Fruit fly (Drosophila melanogaster): ENCODE results near the gene Ccdc39.

The Ccdc39 gene

DNA sequence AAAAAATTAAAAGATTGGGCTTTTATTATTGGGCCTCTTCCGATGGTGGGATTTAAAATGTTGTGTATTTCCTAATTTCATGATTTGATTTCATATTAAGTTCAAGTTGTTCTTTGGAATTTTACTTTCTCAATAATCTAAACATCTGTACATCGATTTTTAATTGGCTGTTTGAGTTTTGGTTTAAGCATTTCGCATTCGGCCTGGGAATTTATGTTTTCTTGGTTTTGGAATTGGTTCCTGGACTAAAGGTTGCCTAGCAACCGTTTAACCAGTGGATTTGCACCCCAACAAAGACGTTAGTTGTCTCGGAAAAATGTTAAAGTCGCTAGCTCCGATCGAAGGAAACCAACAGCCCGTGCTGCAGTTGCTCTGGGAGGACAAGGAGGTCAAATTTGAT lies 31.5 kb upstream of the Ccdc39 start, which contains the start of gene BBS5:
Gene BBS5 (plus strand): TSS at position 301 of the 400 bp plus-strand sequence.
- TF ChIP-seq CG31388 (GFP tag; optimal IDR thresholded peaks at IDR 0.05) (no peak), sr (GFP tag; IDR thresholded peaks at IDR 0.05) (no peak), Optix (GFP tag; IDR thresholded peaks at IDR 0.05) (no peak), nerfin-1 (tag; optimal IDR thresholded peaks at IDR 0.05) (no peak), CG4360 (GFP tag; IDR thresholded peaks at IDR 0.05) (no peak), jumu (GFP tag; optimal IDR thresholded peaks at IDR 0.05) (no peak), Taf1 (GFP tag; IDR thresholded peaks at IDR 0.05) (no peak), fru (optimal IDR thresholded peaks at IDR 0.05) (no peak), Mrtf (GFP tag; IDR thresholded peaks at IDR 0.05) (no peak)

DNA sequence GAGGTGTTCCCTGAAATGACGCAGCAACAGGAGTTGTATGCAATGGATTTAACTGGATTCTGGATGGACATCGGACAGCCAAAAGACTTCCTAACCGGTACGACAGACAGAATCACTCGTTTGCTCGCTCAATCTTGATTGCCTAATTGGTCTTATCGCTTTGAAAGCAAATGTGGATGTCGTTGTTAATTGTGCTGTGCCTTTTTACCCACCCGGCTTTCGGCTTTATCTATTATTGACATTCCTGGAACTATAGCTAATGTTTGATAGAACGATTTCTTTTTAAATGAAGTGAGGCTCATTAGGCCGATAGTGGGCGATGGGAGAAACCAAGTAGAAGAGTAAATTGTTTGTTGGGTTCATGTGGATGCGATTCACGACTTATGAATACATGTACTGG lies 30.2 kb upstream of the Ccdc39 start:
- no peak for TF ChIP-seq NFAT (GFP tag; IDR thresholded peaks at IDR 0.05)
- no peak for TF ChIP-seq br (optimal IDR thresholded peaks at IDR 0.05)
- TF ChIP-seq Nf-YB (GFP tag; optimal IDR thresholded peaks at IDR 0.05) = no peak
- no peak for TF ChIP-seq MESR4 (GFP tag; optimal IDR thresholded peaks at IDR 0.05)
- TF ChIP-seq dm (GFP tag; optimal IDR thresholded peaks at IDR 0.05) = no peak
- TF ChIP-seq CG18619 (GFP tag; optimal IDR thresholded peaks at IDR 0.05) = no peak
- no peak for TF ChIP-seq ken (GFP tag; IDR thresholded peaks at IDR 0.05)
- no peak for TF ChIP-seq CG6175 (GFP tag; IDR thresholded peaks at IDR 0.05)
- no peak for TF ChIP-seq her (GFP tag; optimal IDR thresholded peaks at IDR 0.05)
- no peak for TF ChIP-seq zf30C (GFP tag; optimal IDR thresholded peaks at IDR 0.05)
- peak; percentile 87 for TF ChIP-seq sd (tag; optimal IDR thresholded peaks at IDR 0.05)
- TF ChIP-seq CG15479 (GFP tag; optimal IDR thresholded peaks at IDR 0.05) = peak; percentile 13
- TF ChIP-seq CrebB (tag; optimal IDR thresholded peaks at IDR 0.05) = no peak
- TF ChIP-seq CG31388 (GFP tag; optimal IDR thresholded peaks at IDR 0.05) = no peak
- TF ChIP-seq caup (GFP tag; optimal IDR thresholded peaks at IDR 0.05; ENCODE audit: severe bottlenecking) = no peak
- peak; percentile 14 for TF ChIP-seq sug (tag; optimal IDR thresholded peaks at IDR 0.05)
- TF ChIP-seq sqz (GFP tag; optimal IDR thresholded peaks at IDR 0.05) = no peak
- TF ChIP-seq CG9817 (tag; optimal IDR thresholded peaks at IDR 0.05) = no peak
- no peak for TF ChIP-seq odd (GFP tag; optimal IDR thresholded peaks at IDR 0.05)
- TF ChIP-seq grn (GFP tag; optimal IDR thresholded peaks at IDR 0.05) = peak; percentile 84
- TF ChIP-seq CG8290 (GFP tag; optimal IDR thresholded peaks at IDR 0.05) = no peak
- TF ChIP-seq CG8290 (tag; optimal IDR thresholded peaks at IDR 0.05) = no peak
- TF ChIP-seq mirr (GFP tag; optimal IDR thresholded peaks at IDR 0.05) = peak; percentile 62
- no peak for TF ChIP-seq Six4 (GFP tag; optimal IDR thresholded peaks at IDR 0.05)
- TF ChIP-seq lov (optimal IDR thresholded peaks at IDR 0.05) = no peak
- no peak for TF ChIP-seq lov (GFP tag; IDR thresholded peaks at IDR 0.05)
- TF ChIP-seq CG14710 (tag; optimal IDR thresholded peaks at IDR 0.05) = no peak
- no peak for TF ChIP-seq ci (GFP tag; IDR thresholded peaks at IDR 0.05)
- peak; percentile 96 for TF ChIP-seq exex (tag; optimal IDR thresholded peaks at IDR 0.05)
- TF ChIP-seq Vsx1 (GFP tag; optimal IDR thresholded peaks at IDR 0.05) = peak; percentile 46
- TF ChIP-seq ara (GFP tag; IDR thresholded peaks at IDR 0.05) = no peak
- TF ChIP-seq CG32772 (GFP tag; IDR thresholded peaks at IDR 0.05) = no peak
- TF ChIP-seq nom (GFP tag; optimal IDR thresholded peaks at IDR 0.05) = no peak
- TF ChIP-seq ranshi (GFP tag; IDR thresholded peaks at IDR 0.05) = no peak
